Fruit fly (Drosophila melanogaster) whole organism: ENCODE data around the gene Hpd.

ENCODE experiments used
- Dll ChIP-seq: fragments of >200 bp; optimal IDR thresholded peaks from 2 replicates; lab custom pipeline; 2017
- pan ChIP-seq: fragments of >200 bp; optimal IDR thresholded peaks from 2 replicates; lab custom pipeline; 2017
- usp ChIP-seq: fragments of >200 bp; optimal IDR thresholded peaks from 2 replicates; lab custom pipeline; 2017; ENCODE audit warnings: missing biosample characterization, missing genetic modification characterization, mixed read lengths

- TF ChIP-seq Dll (no peak), pan (lab: Kevin White, UChicago) (no peak), usp (GFP tag; lab: Kevin White, UChicago) (no peak)
Observed at dm6 chr3L:20400515-20400914, 39.2 kb downstream of the Hpd start.
